Worm (Caenorhabditis elegans) whole organism, midembryonic: ENCODE measurements around the gene nep-13.

ENCODE experiments used
- T22C8.4 ChIP-seq: fragments of 200-800 bp; sonication (Bioruptor generic); IDR thresholded peaks from 2 replicates; pipeline ENCODE4 v1.3.6; 2022; ENCODE audit warnings: missing genetic modification characterization, missing compliant biosample characterization
- flt-1 ChIP-seq: fragments of 200-800 bp; sonication (Bioruptor generic); IDR thresholded peaks from 2 replicates; pipeline ENCODE4 v1.3.6; 2022; ENCODE audit warnings: missing genetic modification characterization, missing compliant biosample characterization
- tab-1 ChIP-seq: fragments of 200-800 bp; sonication (Bioruptor generic); IDR thresholded peaks from 2 replicates; pipeline ENCODE4 v1.3.6; 2022; ENCODE audit warnings: missing genetic modification characterization, missing compliant biosample characterization
- ztf-29 ChIP-seq: fragments of 200-800 bp; sonication (Bioruptor generic); IDR thresholded peaks from 2 replicates; pipeline ENCODE4 v1.3.6; 2022; ENCODE audit warnings: missing genetic modification reagents, missing genetic modification characterization, missing compliant biosample characterization

DNA sequence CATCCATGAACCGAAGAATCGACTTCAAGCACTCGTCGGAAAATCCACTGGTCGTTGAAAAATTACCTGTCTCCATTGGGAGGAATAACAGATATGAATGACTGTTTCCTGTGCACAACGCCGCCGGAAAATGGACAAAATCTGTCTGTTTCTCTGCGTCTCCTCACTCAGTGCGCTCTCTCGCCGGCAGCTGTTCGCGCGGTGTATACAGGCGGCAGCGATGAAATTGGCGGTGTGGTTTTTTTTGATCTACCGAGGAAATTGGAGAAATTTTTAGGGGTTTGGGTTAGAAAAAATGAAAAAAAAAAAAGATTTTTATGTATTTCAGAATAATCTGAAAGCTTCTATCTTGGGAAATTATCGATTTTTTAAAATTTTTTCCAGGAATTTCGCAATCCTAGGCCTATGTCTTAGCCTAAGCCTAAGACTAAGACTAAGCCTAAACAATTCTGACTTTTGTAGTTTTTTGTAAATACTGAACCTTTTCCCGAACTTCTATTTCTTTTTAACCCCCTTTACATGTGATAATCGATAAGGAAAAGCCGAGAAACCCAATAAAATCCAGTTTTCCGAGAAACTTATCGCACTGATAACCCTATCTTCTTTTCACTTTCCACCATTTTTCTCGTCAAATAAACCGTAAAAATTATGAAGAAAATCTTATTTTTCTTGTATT, 34.3 kb upstream of the nep-13 start, which contains the start of the genes fbxc-50 and C17F4.2:
- no peak for TF ChIP-seq ztf-29 (GFP tag; lab: Robert Waterston, UW)
- TF ChIP-seq T22C8.4 (GFP tag; lab: Robert Waterston, UW): 0 out of 2 replicates have a peak, but pooled peaks have one; percentile 36
- TF ChIP-seq flt-1: no peak
- TF ChIP-seq tab-1: no peak
